Fruit fly (Drosophila melanogaster): Measurements from ENCODE around the gene CG17027.
A peak's percentile ranks its signal among the peaks of the same experiment; 100 is the strongest.

Gene CG17027

dm6 chr3L:15979240-15979639 is 660 bp upstream of the CG17027 start:
- TF ChIP-seq svp (GFP tag) (peak; percentile 99), Ets21C (GFP tag; optimal IDR thresholded peaks at IDR 0.05) (no peak), vri (GFP tag; optimal IDR thresholded peaks at IDR 0.05) (peak; percentile 21), fkh (GFP tag; optimal IDR thresholded peaks at IDR 0.05) (no peak), CG7368 (GFP tag; optimal IDR thresholded peaks at IDR 0.05) (no peak), CG32006 (GFP tag; optimal IDR thresholded peaks at IDR 0.05) (no peak)

- TF ChIP-seq CG10631 (GFP tag; optimal IDR thresholded peaks at IDR 0.05) (no peak), vri (GFP tag; optimal IDR thresholded peaks at IDR 0.05) (peak; percentile 9)
Measured at dm6 chr3L:15981403-15981802, 1.5 kb downstream of the CG17027 start.

dm6 chr3L:15982148-15982547 is 2.2 kb downstream of the CG17027 start:
- TF ChIP-seq Hr4 (GFP tag; optimal IDR thresholded peaks at IDR 0.05) (no peak), achi (GFP tag; optimal IDR thresholded peaks at IDR 0.05) (no peak), CG34406 (GFP tag; optimal IDR thresholded peaks at IDR 0.05) (no peak), esn (GFP tag; optimal IDR thresholded peaks at IDR 0.05) (no peak), svp (GFP tag) (no peak), spab (GFP tag; optimal IDR thresholded peaks at IDR 0.05) (no peak)

- TF ChIP-seq eg (GFP tag; IDR thresholded peaks at IDR 0.05) (peak; percentile 99), achi (GFP tag; optimal IDR thresholded peaks at IDR 0.05) (peak; percentile 97), ss (GFP tag; optimal IDR thresholded peaks at IDR 0.05) (peak in 1 of 2 experiments; percentile 99), Eip75B (GFP tag; optimal IDR thresholded peaks at IDR 0.05) (peak; percentile 94), Sox15 (GFP tag; optimal IDR thresholded peaks at IDR 0.05) (peak; percentile 98), CG10631 (GFP tag; optimal IDR thresholded peaks at IDR 0.05) (peak; percentile 98), Eip78C (GFP tag) (peak; percentile 99), CG3032 (tag; optimal IDR thresholded peaks at IDR 0.05) (peak; percentile 99), CG8119 (GFP tag; IDR thresholded peaks at IDR 0.05) (peak; percentile 98), Ets96B (tag; optimal IDR thresholded peaks at IDR 0.05) (peak; percentile 99), dsx (GFP tag; optimal IDR thresholded peaks at IDR 0.05; ENCODE audit: poor library complexity, severe bottlenecking) (peak; percentile 97), spab (GFP tag; optimal IDR thresholded peaks at IDR 0.05) (peak; percentile 96), topi (GFP tag; optimal IDR thresholded peaks at IDR 0.05) (peak; percentile 96), CG7368 (GFP tag; optimal IDR thresholded peaks at IDR 0.05) (peak; percentile 94), Hr38 (GFP tag; optimal IDR thresholded peaks at IDR 0.05) (peak; percentile 6), fd85E (GFP tag; optimal IDR thresholded peaks at IDR 0.05) (peak; percentile 85), Smox (GFP tag; optimal IDR thresholded peaks at IDR 0.05) (peak; percentile 94), CG6808 (GFP tag; optimal IDR thresholded peaks at IDR 0.05) (peak; percentile 96), CG8632 (GFP tag; optimal IDR thresholded peaks at IDR 0.05) (peak; percentile 98), Gug (GFP tag; IDR thresholded peaks at IDR 0.05) (peak; percentile 99), CG10669 (GFP tag; optimal IDR thresholded peaks at IDR 0.05) (peak; percentile 96), salr (GFP tag; optimal IDR thresholded peaks at IDR 0.05) (peak; percentile 96 to 98), CG16779 (tag; optimal IDR thresholded peaks at IDR 0.05) (no peak), CG31627 (GFP tag; optimal IDR thresholded peaks at IDR 0.05) (peak; percentile 95), CG11762 (GFP tag; optimal IDR thresholded peaks at IDR 0.05; ENCODE audit: insufficient read depth) (peak; percentile 95), CG4318 (GFP tag; optimal IDR thresholded peaks at IDR 0.05) (peak; percentile 99), svp (GFP tag) (peak; percentile 99), CG6163 (GFP tag; IDR thresholded peaks at IDR 0.05) (peak; percentile 99), vri (GFP tag; optimal IDR thresholded peaks at IDR 0.05) (peak; percentile 94), lz (GFP tag; optimal IDR thresholded peaks at IDR 0.05) (peak; percentile 96), CG3919 (GFP tag; optimal IDR thresholded peaks at IDR 0.05) (peak; percentile 98), CG15336 (GFP tag; IDR thresholded peaks at IDR 0.05) (peak; percentile 98), Lpt (GFP tag; optimal IDR thresholded peaks at IDR 0.05) (peak; percentile 97), CG6854 (GFP tag; optimal IDR thresholded peaks at IDR 0.05) (peak; percentile 92), CG34406 (GFP tag; optimal IDR thresholded peaks at IDR 0.05) (peak; percentile 99), net (GFP tag; optimal IDR thresholded peaks at IDR 0.05) (peak; percentile 97), Met (GFP tag; optimal IDR thresholded peaks at IDR 0.05) (peak; percentile 94), OdsH (GFP tag; optimal IDR thresholded peaks at IDR 0.05) (peak; percentile 98), Hr39 (GFP tag; optimal IDR thresholded peaks at IDR 0.05) (peak; percentile 92), Hr4 (GFP tag; optimal IDR thresholded peaks at IDR 0.05) (peak; percentile 97)
Measured at dm6 chr3L:15982783-15983432, 3.0 kb downstream of the CG17027 start, which contains the start of the genes brm and Arl1. TSS of gene brm (minus strand) at chr3L:15982869. TSS of gene Arl1 (plus strand) at chr3L:15983135.

All from whole organism, prepupa.